Fruit fly (Drosophila melanogaster) whole organism, embryonic: ENCODE measurements around the gene lbl.

ENCODE experiments used
- CG12071 ChIP-seq: fragments of 200-800 bp; sonication (Bioruptor generic); optimal IDR thresholded peaks from 3 replicates; lab custom pipeline; 2018; ENCODE audit warnings: missing biosample characterization, mild to moderate bottlenecking, missing genetic modification characterization
- CG12236 ChIP-seq: fragments of 200-800 bp; sonication (Bioruptor generic); optimal IDR thresholded peaks from 2 replicates; lab custom pipeline; 2016; ENCODE audit warnings: missing biosample characterization, missing genetic modification characterization
- CG15269 ChIP-seq: fragments of 200-800 bp; sonication (Bioruptor generic); optimal IDR thresholded peaks from 2 replicates; lab custom pipeline; 2018; ENCODE audit warnings: missing biosample characterization, mild to moderate bottlenecking, missing genetic modification characterization, moderate library complexity
- CG15479 ChIP-seq: fragments of 200-800 bp; sonication (Bioruptor generic); optimal IDR thresholded peaks from 3 replicates; lab custom pipeline; 2019; ENCODE audit warnings: missing biosample characterization, mild to moderate bottlenecking, missing genetic modification characterization, moderate library complexity
- CG15696 ChIP-seq: fragments of 200-800 bp; sonication (Bioruptor generic); optimal IDR thresholded peaks from 2 replicates; lab custom pipeline; 2019; ENCODE audit warnings: missing biosample characterization, mild to moderate bottlenecking, missing genetic modification characterization, moderate library complexity
- CG1602 ChIP-seq: fragments of 200-800 bp; sonication (Bioruptor generic); optimal IDR thresholded peaks from 3 replicates; lab custom pipeline; 2016; ENCODE audit warnings: missing biosample characterization, missing genetic modification characterization
- CG17186 ChIP-seq: fragments of 200-800 bp; sonication (Bioruptor generic); optimal IDR thresholded peaks from 3 replicates; lab custom pipeline; 2017; ENCODE audit warnings: missing biosample characterization, missing genetic modification reagents, missing genetic modification characterization
- CG18262 ChIP-seq: fragments of 200-800 bp; optimal IDR thresholded peaks from 3 replicates; lab custom pipeline; 2019; ENCODE audit warnings: missing biosample characterization, mild to moderate bottlenecking, missing genetic modification characterization, moderate library complexity
- CG31224 ChIP-seq: fragments of 200-800 bp; sonication (Bioruptor generic); IDR thresholded peaks from 2 replicates; pipeline ENCODE4 v1.3.6; 2022; ENCODE audit warnings: missing biosample characterization, missing genetic modification characterization
- CG3726 ChIP-seq: fragments of 200-800 bp; sonication (Bioruptor generic); IDR thresholded peaks from 3 replicates; pipeline ENCODE4, ENCODE4 v1.3.6; 2022; ENCODE audit warnings: missing biosample characterization, missing genetic modification characterization
- CG4404 ChIP-seq: fragments of 200-800 bp; sonication (Bioruptor generic); IDR thresholded peaks from 2 replicates; pipeline ENCODE4 v1.3.6; 2022; ENCODE audit warnings: missing biosample characterization, missing genetic modification characterization
- CG4730 ChIP-seq: fragments of 200-800 bp; sonication (Bioruptor generic); IDR thresholded peaks from 2 replicates; pipeline ENCODE4 v1.3.6; 2022; ENCODE audit warnings: missing biosample characterization, missing genetic modification characterization
- CG5953 ChIP-seq: fragments of 200-800 bp; sonication (Bioruptor generic); IDR thresholded peaks from 2 replicates; pipeline ENCODE4 v1.3.6; 2022; ENCODE audit warnings: missing biosample characterization, missing genetic modification characterization
- CG7928 ChIP-seq: fragments of 200-800 bp; sonication (Bioruptor generic); optimal IDR thresholded peaks from 2 replicates; lab custom pipeline; 2017; ENCODE audit warnings: missing biosample characterization, mild to moderate bottlenecking, missing genetic modification characterization
- CG8290 ChIP-seq, 3 experiments: fragments of 200-800 bp; sonication (Bioruptor generic); optimal IDR thresholded peaks; 2 replicates each; lab custom pipeline; 2016 to 2019; ENCODE audit warnings: missing biosample characterization in 3 of 3, missing genetic modification characterization in 3 of 3, mild to moderate bottlenecking in 2 of 3, moderate library complexity in 1 of 3
- CG8944 ChIP-seq: fragments of 200-800 bp; sonication (Bioruptor generic); optimal IDR thresholded peaks from 3 replicates; lab custom pipeline; 2016; ENCODE audit warnings: missing biosample characterization, missing genetic modification characterization
- Chrac-16 ChIP-seq: fragments of 200-800 bp; sonication (Bioruptor generic); optimal IDR thresholded peaks from 3 replicates; lab custom pipeline; 2016; ENCODE audit warnings: missing biosample characterization, missing genetic modification characterization
- Dip2 ChIP-seq: fragments of 200-800 bp; sonication (Bioruptor generic); IDR thresholded peaks from 2 replicates; pipeline ENCODE4 v1.3.6; 2022; ENCODE audit warnings: missing biosample characterization, missing genetic modification characterization
- Fer1 ChIP-seq: fragments of 200-800 bp; sonication (Bioruptor generic); optimal IDR thresholded peaks from 2 replicates; lab custom pipeline; 2017; ENCODE audit warnings: missing biosample characterization, mild to moderate bottlenecking, missing genetic modification characterization
- H15 ChIP-seq: fragments of 200-800 bp; sonication (Bioruptor generic); IDR thresholded peaks from 3 replicates; pipeline ENCODE4 v1.3.6; 2022; ENCODE audit warnings: missing biosample characterization, missing genetic modification characterization
- Kr ChIP-seq: fragments of 200-800 bp; sonication (Bioruptor generic); optimal IDR thresholded peaks from 2 replicates; lab custom pipeline; 2017; ENCODE audit warnings: missing biosample characterization, mild to moderate bottlenecking, missing genetic modification characterization
- Mrtf ChIP-seq: fragments of 200-800 bp; sonication (Bioruptor generic); IDR thresholded peaks from 3 replicates; pipeline ENCODE4 v1.3.6; 2022; ENCODE audit warnings: missing biosample characterization, missing genetic modification characterization
- Nf-YB ChIP-seq: fragments of 200-800 bp; sonication (Bioruptor generic); optimal IDR thresholded peaks from 3 replicates; lab custom pipeline; 2019; ENCODE audit warnings: missing biosample characterization, mild to moderate bottlenecking, missing genetic modification characterization, moderate library complexity
- Sox100B ChIP-seq: fragments of 200-800 bp; sonication (Bioruptor generic); optimal IDR thresholded peaks from 3 replicates; lab custom pipeline; 2018; ENCODE audit warnings: missing biosample characterization, mild to moderate bottlenecking, missing genetic modification characterization
- TFAM ChIP-seq: fragments of 200-800 bp; sonication (Bioruptor generic); optimal IDR thresholded peaks from 2 replicates; lab custom pipeline; 2017; ENCODE audit warnings: missing biosample characterization, missing genetic modification characterization, inconsistent platforms
- Tbp ChIP-seq: fragments of >200 bp; optimal IDR thresholded peaks from 2 replicates; lab custom pipeline; 2018; ENCODE audit warnings: missing biosample characterization, missing genetic modification characterization
- Trl ChIP-seq, 3 experiments: fragments of >200 bp in 2 of 3; fragments of 200-800 bp in 1 of 3; sonication (Bioruptor generic) in 1 of 3; optimal IDR thresholded peaks; 2 replicates in 1 of 3; 3 replicates in 2 of 3; lab custom pipeline; 2016 to 2017; ENCODE audit warnings: missing biosample characterization in 1 of 3, missing genetic modification characterization in 1 of 3
- crol ChIP-seq: fragments of 200-800 bp; sonication (Bioruptor generic); IDR thresholded peaks from 2 replicates; pipeline ENCODE4 v1.3.6; 2022; ENCODE audit warnings: missing biosample characterization, missing genetic modification characterization
- fd96Cb ChIP-seq: fragments of 200-800 bp; sonication (Bioruptor generic); optimal IDR thresholded peaks from 2 replicates; lab custom pipeline; 2018; ENCODE audit warnings: missing biosample characterization, mild to moderate bottlenecking, missing genetic modification characterization, moderate library complexity
- gcm ChIP-seq: fragments of 200-800 bp; sonication (Bioruptor generic); optimal IDR thresholded peaks from 2 replicates; lab custom pipeline; 2019; ENCODE audit warnings: missing biosample characterization, mild to moderate bottlenecking, missing genetic modification characterization, moderate library complexity
- gem ChIP-seq: fragments of 200-800 bp; sonication (Bioruptor generic); optimal IDR thresholded peaks from 2 replicates; lab custom pipeline; 2019; ENCODE audit warnings: missing biosample characterization, mild to moderate bottlenecking, missing genetic modification characterization, moderate library complexity
- hkb ChIP-seq, 2 experiments: fragments of 200-800 bp in 1 of 2; fragments of >200 bp in 1 of 2; sonication (Bioruptor generic) in 1 of 2; IDR thresholded peaks in 1 of 2; optimal IDR thresholded peaks in 1 of 2; 2 replicates each; pipeline versions ENCODE4 v1.3.6 to Lab custom; 2017 to 2022; ENCODE audit warnings: missing biosample characterization in 1 of 2, missing genetic modification characterization in 1 of 2
- ind ChIP-seq: fragments of 200-800 bp; sonication (Bioruptor generic); optimal IDR thresholded peaks from 3 replicates; lab custom pipeline; 2016; ENCODE audit warnings: missing biosample characterization, missing genetic modification characterization
- inv ChIP-seq: fragments of 200-800 bp; sonication (Bioruptor generic); IDR thresholded peaks from 2 replicates; pipeline ENCODE4 v1.3.6; 2022; ENCODE audit warnings: missing biosample characterization, missing genetic modification characterization; ENCODE audit not compliant: partially characterized antibody
- jumu ChIP-seq: fragments of 200-800 bp; sonication (Bioruptor generic); optimal IDR thresholded peaks from 3 replicates; lab custom pipeline; 2016; ENCODE audit warnings: missing biosample characterization, missing genetic modification characterization
- kah ChIP-seq: fragments of 200-800 bp; sonication (Bioruptor generic); optimal IDR thresholded peaks from 2 replicates; lab custom pipeline; 2018; ENCODE audit warnings: missing biosample characterization, mild to moderate bottlenecking, missing genetic modification characterization
- lab ChIP-seq: fragments of 200-800 bp; sonication (Bioruptor generic); optimal IDR thresholded peaks from 3 replicates; lab custom pipeline; 2017; ENCODE audit warnings: missing biosample characterization, missing genetic modification characterization, mild to moderate bottlenecking, moderate library complexity, missing genetic modification reagents
- nerfin-1 ChIP-seq: fragments of 200-800 bp; sonication (Bioruptor generic); optimal IDR thresholded peaks from 3 replicates; lab custom pipeline; 2019; ENCODE audit warnings: missing biosample characterization, mild to moderate bottlenecking, missing genetic modification characterization, moderate library complexity
- nmo ChIP-seq: fragments of 200-800 bp; sonication (Bioruptor generic); optimal IDR thresholded peaks from 2 replicates; lab custom pipeline; 2018; ENCODE audit warnings: missing biosample characterization, mild to moderate bottlenecking, missing genetic modification characterization, moderate library complexity
- pnt ChIP-seq: fragments of 200-800 bp; sonication (Bioruptor generic); optimal IDR thresholded peaks from 3 replicates; lab custom pipeline; 2016; ENCODE audit warnings: missing biosample characterization, missing genetic modification characterization
- pzg ChIP-seq: fragments of 200-800 bp; sonication (Bioruptor generic); optimal IDR thresholded peaks from 3 replicates; lab custom pipeline; 2018; ENCODE audit warnings: missing biosample characterization, mild to moderate bottlenecking, missing genetic modification characterization, moderate library complexity
- repo ChIP-seq: fragments of 200-800 bp; sonication (Bioruptor generic); optimal IDR thresholded peaks from 2 replicates; lab custom pipeline; 2016; ENCODE audit warnings: missing biosample characterization, missing genetic modification characterization
- rib ChIP-seq: fragments of 200-800 bp; sonication (Bioruptor generic); IDR thresholded peaks from 2 replicates; pipeline ENCODE4 v1.3.6; 2022; ENCODE audit warnings: missing biosample characterization, missing genetic modification characterization
- ro ChIP-seq: fragments of 200-800 bp; sonication (Bioruptor generic); IDR thresholded peaks from 2 replicates; pipeline ENCODE4 v1.3.6; 2022; ENCODE audit warnings: missing biosample characterization, missing genetic modification characterization
- salm ChIP-seq: fragments of 200-800 bp; sonication (Bioruptor generic); optimal IDR thresholded peaks from 2 replicates; lab custom pipeline; 2018; ENCODE audit warnings: missing biosample characterization, mild to moderate bottlenecking, missing genetic modification characterization
- schlank ChIP-seq: fragments of 200-800 bp; sonication (Bioruptor generic); optimal IDR thresholded peaks from 2 replicates; lab custom pipeline; 2018; ENCODE audit warnings: missing biosample characterization, mild to moderate bottlenecking, missing genetic modification characterization
- slou ChIP-seq: fragments of 200-800 bp; sonication (Bioruptor generic); optimal IDR thresholded peaks from 3 replicates; lab custom pipeline; 2016; ENCODE audit warnings: missing biosample characterization, missing genetic modification characterization
- slp2 ChIP-seq: fragments of 200-800 bp; sonication (Bioruptor generic); optimal IDR thresholded peaks from 2 replicates; lab custom pipeline; 2016; ENCODE audit warnings: missing biosample characterization, missing genetic modification characterization
- so ChIP-seq: fragments of 200-800 bp; sonication (Bioruptor generic); IDR thresholded peaks from 3 replicates; pipeline ENCODE4 v1.3.6; 2022; ENCODE audit warnings: missing biosample characterization, missing genetic modification characterization

lbl gene

dm6 chr3R:21365262-21365661 is 68.7 kb downstream of the lbl start (continued):
- TF ChIP-seq Kr (GFP tag; lab: Kevin White, UChicago) (no peak), CG5953 (GFP tag; lab: Robert Waterston, UW) (peak; percentile 71; the same call in 1 of the 2 replicates), ro (GFP tag; lab: Robert Waterston, UW) (peak; percentile 72; the same call in 1 of the 2 replicates), CG15269 (tag; lab: Kevin White, UChicago) (peak; percentile 96), crol (GFP tag; lab: Robert Waterston, UW) (no peak), salm (peak; percentile 84), so (peak; percentile 88; the same call in 2 of the 3 replicates), CG31224 (GFP tag; lab: Robert Waterston, UW) (peak; percentile 86), CG4730 (GFP tag; lab: Robert Waterston, UW) (peak; percentile 92), CG12071 (GFP tag; lab: Kevin White, UChicago) (no peak), jumu (peak; percentile 93), pnt (GFP tag; lab: Kevin White, UChicago) (peak; percentile 94), Tbp (no peak), CG15696 (tag; lab: Kevin White, UChicago) (peak; percentile 95), nmo (GFP tag; lab: Kevin White, UChicago) (peak; percentile 97), gem (tag; lab: Kevin White, UChicago) (peak; percentile 97), fd96Cb (tag; lab: Kevin White, UChicago) (peak; percentile 93), gcm (peak; percentile 87), Trl (optimal IDR thresholded peaks at IDR 0.05; lab: Kevin White, UChicago) (no peak), Trl (GFP tag; optimal IDR thresholded peaks at IDR 0.05; lab: Kevin White, UChicago) (peak; percentile 91), kah (GFP tag; lab: Kevin White, UChicago) (peak; percentile 86), Sox100B (peak; percentile 94), Mrtf (GFP tag; lab: Robert Waterston, UW) (peak; percentile 92), CG12236 (peak; percentile 89), CG15479 (GFP tag; lab: Kevin White, UChicago) (peak; percentile 41), nerfin-1 (tag; lab: Kevin White, UChicago) (peak; percentile 95), lab (GFP tag; lab: Kevin White, UChicago) (peak; percentile 95), rib (GFP tag; lab: Robert Waterston, UW) (peak; percentile 95), ind (GFP tag; lab: Kevin White, UChicago) (peak; percentile 98), Chrac-16 (peak; percentile 97), schlank (tag; lab: Kevin White, UChicago) (peak; percentile 90), inv (GFP tag; lab: Robert Waterston, UW) (no peak), hkb (optimal IDR thresholded peaks at IDR 0.05; lab: Kevin White, UChicago) (no peak), hkb (GFP tag; IDR thresholded peaks at IDR 0.05; lab: Robert Waterston, UW) (peak; percentile 92), CG3726 (GFP tag; lab: Robert Waterston, UW) (peak; percentile 78; the same call in 2 of the 3 replicates), TFAM (GFP tag; lab: Kevin White, UChicago) (peak; percentile 51), CG18262 (tag; lab: Kevin White, UChicago) (peak; percentile 92), Dip2 (GFP tag; lab: Robert Waterston, UW) (peak; percentile 73), Nf-YB (GFP tag; lab: Kevin White, UChicago) (peak; percentile 77), CG8290 (GFP tag; optimal IDR thresholded peaks at IDR 0.05; lab: Kevin White, UChicago) (peak; percentile 89), CG8290 (tag; optimal IDR thresholded peaks at IDR 0.05; lab: Kevin White, UChicago) (peak in 1 of 2 experiments; percentile 82), slp2 (GFP tag; lab: Kevin White, UChicago) (peak; percentile 87), CG1602 (GFP tag; lab: Kevin White, UChicago) (peak; percentile 96), CG4404 (GFP tag; lab: Robert Waterston, UW) (peak; percentile 97), slou (GFP tag; lab: Kevin White, UChicago) (peak; percentile 94), repo (GFP tag; lab: Kevin White, UChicago) (peak; percentile 76), H15 (peak; percentile 88), pzg (peak; percentile 60), CG7928 (GFP tag; lab: Kevin White, UChicago) (peak; percentile 98), CG17186 (GFP tag; lab: Kevin White, UChicago) (peak; percentile 95), Fer1 (GFP tag; lab: Kevin White, UChicago) (peak; percentile 94), CG8944 (GFP tag; lab: Kevin White, UChicago) (peak; percentile 93)
